Worm (Caenorhabditis elegans) whole organism, L3 larva: ENCODE results near the gene clec-182.

Experiments
- R02D3.7 ChIP-seq: fragments of 150-350 bp; optimal IDR thresholded peaks from 2 replicates; lab custom pipeline; 2014; ENCODE audit warnings: missing biosample characterization, missing genetic modification characterization
- ama-1 ChIP-seq: fragments of 150-350 bp; optimal IDR thresholded peaks from 2 replicates; lab custom pipeline; 2018
- lin-39 ChIP-seq: fragments of 150-350 bp; optimal IDR thresholded peaks from 2 replicates; lab custom pipeline; 2018; ENCODE audit warnings: missing biosample characterization, missing genetic modification reagents, missing genetic modification characterization
- ztf-11 ChIP-seq: fragments of 150-350 bp; optimal IDR thresholded peaks from 2 replicates; lab custom pipeline; 2014; ENCODE audit warnings: missing biosample characterization, missing genetic modification characterization

DNA sequence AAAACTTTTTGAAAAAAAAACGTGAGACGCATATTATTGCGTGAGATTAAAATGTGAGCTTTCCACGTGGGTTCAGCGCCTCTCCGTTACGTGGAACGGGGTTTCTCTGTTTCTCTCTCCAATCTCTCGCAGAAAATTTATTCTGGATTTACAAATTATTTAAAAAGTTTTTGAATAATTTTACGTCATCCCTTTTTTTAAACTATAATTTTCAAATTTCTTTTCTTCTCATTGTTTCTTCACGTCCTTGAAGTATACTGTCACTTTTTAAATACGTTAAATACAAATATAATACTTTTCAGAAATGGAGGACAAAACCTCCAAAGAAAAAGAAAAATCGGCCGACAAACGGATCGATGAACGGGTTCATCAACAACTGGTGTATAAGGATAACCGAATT lies 29.3 kb upstream of the clec-182 start, which contains the start of gene T28C6.7:
- TF ChIP-seq lin-39 = no peak
- TF ChIP-seq R02D3.7 = no peak
- no peak for TF ChIP-seq ama-1 (lab: Kevin White, UChicago)
- no peak for TF ChIP-seq ztf-11 (tag; lab: Kevin White, UChicago)
